Worm (Caenorhabditis elegans) whole organism, L3 larva: ENCODE data around the gene pfd-2.

ENCODE experiments used
- ama-1 ChIP-seq: fragments of 150-350 bp; optimal IDR thresholded peaks from 2 replicates; lab custom pipeline; 2018
- ceh-16 ChIP-seq: sonication (generic microtip); optimal IDR thresholded peaks from 2 replicates; lab custom pipeline; 2017; ENCODE audit warnings: missing biosample characterization, missing genetic modification characterization
- ceh-28 ChIP-seq: fragments of 150-350 bp; optimal IDR thresholded peaks from 2 replicates; lab custom pipeline; 2014; ENCODE audit warnings: missing biosample characterization, missing genetic modification reagents, missing genetic modification characterization
- elt-3 ChIP-seq, 3 experiments: fragments of 150-350 bp in 1 of 3; sonication (generic microtip) in 2 of 3; optimal IDR thresholded peaks; 2 replicates in 2 of 3; 4 replicates in 1 of 3; lab custom pipeline; 2014 to 2017; ENCODE audit warnings: missing biosample characterization in 3 of 3, missing genetic modification characterization in 3 of 3
- fos-1 ChIP-seq: fragments of 150-350 bp; optimal IDR thresholded peaks from 2 replicates; lab custom pipeline; 2014; ENCODE audit warnings: missing biosample characterization, missing genetic modification characterization
- nhr-23 ChIP-seq: fragments of 150-350 bp; optimal IDR thresholded peaks from 2 replicates; lab custom pipeline; 2014; ENCODE audit warnings: missing biosample characterization, missing genetic modification reagents, missing genetic modification characterization
- nhr-28 ChIP-seq: fragments of 150-350 bp; optimal IDR thresholded peaks from 2 replicates; lab custom pipeline; 2014; ENCODE audit warnings: missing biosample characterization, missing genetic modification characterization
- sea-2 ChIP-seq: fragments of 150-350 bp; sonication (generic microtip); optimal IDR thresholded peaks from 4 replicates; lab custom pipeline; 2014; ENCODE audit warnings: missing biosample characterization, missing genetic modification reagents, missing genetic modification characterization

ce11 chrII:4367923-4368322 is 41.4 kb downstream of the pfd-2 start, which contains the start of gene try-9:
- TF ChIP-seq fos-1 (tag; lab: Kevin White, UChicago) (no peak), ceh-28 (tag; lab: Kevin White, UChicago) (no peak), ama-1 (lab: Kevin White, UChicago) (no peak), elt-3 (tag; optimal IDR thresholded peaks at IDR 0.05; lab: Kevin White, UChicago) (no peak), ceh-16 (no peak), nhr-23 (tag; lab: Kevin White, UChicago) (no peak), nhr-28 (tag; lab: Kevin White, UChicago) (no peak), sea-2 (GFP tag; lab: Kevin White, UChicago) (no peak)
